Fruit fly (Drosophila melanogaster) whole organism, embryonic: ENCODE results near the gene CG18788.

Experiments used
- Antp ChIP-seq: fragments of 200-800 bp; sonication (Bioruptor generic); optimal IDR thresholded peaks from 3 replicates; lab custom pipeline; 2016; ENCODE audit warnings: missing biosample characterization, missing genetic modification characterization
- Blimp-1 ChIP-seq: fragments of 200-800 bp; sonication (Bioruptor generic); optimal IDR thresholded peaks from 3 replicates; lab custom pipeline; 2018; ENCODE audit warnings: missing biosample characterization, missing genetic modification characterization, mild to moderate bottlenecking, moderate library complexity, missing genetic modification reagents
- CG17385 ChIP-seq: fragments of 200-800 bp; sonication (Bioruptor generic); optimal IDR thresholded peaks from 3 replicates; lab custom pipeline; 2018; ENCODE audit warnings: missing biosample characterization, mild to moderate bottlenecking, missing genetic modification characterization
- CG1792 ChIP-seq: fragments of 200-800 bp; sonication (Bioruptor generic); optimal IDR thresholded peaks from 2 replicates; lab custom pipeline; 2016; ENCODE audit warnings: missing biosample characterization, missing genetic modification characterization
- CG1832 ChIP-seq: fragments of 200-800 bp; sonication (Bioruptor generic); optimal IDR thresholded peaks from 2 replicates; lab custom pipeline; 2017; ENCODE audit warnings: missing biosample characterization, mild to moderate bottlenecking, missing genetic modification characterization, inconsistent platforms
- CG2116 ChIP-seq: fragments of 200-800 bp; sonication (Bioruptor generic); optimal IDR thresholded peaks from 3 replicates; lab custom pipeline; 2018; ENCODE audit warnings: missing biosample characterization, mild to moderate bottlenecking, missing genetic modification characterization
- CG2202 ChIP-seq: fragments of 200-800 bp; sonication (Bioruptor generic); optimal IDR thresholded peaks from 2 replicates; lab custom pipeline; 2018; ENCODE audit warnings: missing biosample characterization, mild to moderate bottlenecking, missing genetic modification characterization
- CG2712 ChIP-seq: fragments of 200-800 bp; optimal IDR thresholded peaks from 3 replicates; lab custom pipeline; 2019; ENCODE audit warnings: missing biosample characterization, mild to moderate bottlenecking, missing genetic modification characterization, moderate library complexity
- CG31224 ChIP-seq: fragments of 200-800 bp; sonication (Bioruptor generic); IDR thresholded peaks from 2 replicates; pipeline ENCODE4 v1.3.6; 2022; ENCODE audit warnings: missing biosample characterization, missing genetic modification characterization
- CG4282 ChIP-seq: fragments of 200-800 bp; sonication (Bioruptor generic); optimal IDR thresholded peaks from 2 replicates; lab custom pipeline; 2016; ENCODE audit warnings: missing biosample characterization, missing genetic modification characterization
- CG4617 ChIP-seq: fragments of 200-800 bp; sonication (Bioruptor generic); optimal IDR thresholded peaks from 3 replicates; lab custom pipeline; 2016; ENCODE audit warnings: missing biosample characterization, missing genetic modification characterization, borderline replicate concordance
- CG5953 ChIP-seq: fragments of 200-800 bp; sonication (Bioruptor generic); IDR thresholded peaks from 2 replicates; pipeline ENCODE4 v1.3.6; 2022; ENCODE audit warnings: missing biosample characterization, missing genetic modification characterization
- CG8089 ChIP-seq: fragments of 200-800 bp; sonication (Bioruptor generic); optimal IDR thresholded peaks from 3 replicates; lab custom pipeline; 2016; ENCODE audit warnings: missing biosample characterization, missing genetic modification characterization
- CG9215 ChIP-seq: fragments of 200-800 bp; sonication (Bioruptor generic); IDR thresholded peaks from 2 replicates; pipeline ENCODE4 v1.3.6; 2022; ENCODE audit warnings: missing biosample characterization, missing genetic modification characterization
- CG9437 ChIP-seq: fragments of 200-800 bp; sonication (Bioruptor generic); optimal IDR thresholded peaks from 2 replicates; lab custom pipeline; 2018; ENCODE audit warnings: missing biosample characterization, mild to moderate bottlenecking, missing genetic modification characterization
- CG9817 ChIP-seq: fragments of 200-800 bp; sonication (Bioruptor generic); optimal IDR thresholded peaks from 2 replicates; lab custom pipeline; 2018; ENCODE audit warnings: missing biosample characterization, mild to moderate bottlenecking, missing genetic modification characterization, moderate library complexity
- D19A ChIP-seq: fragments of 200-800 bp; optimal IDR thresholded peaks from 3 replicates; lab custom pipeline; 2019; ENCODE audit warnings: missing biosample characterization, mild to moderate bottlenecking, missing genetic modification characterization, moderate library complexity
- Dad ChIP-seq: fragments of 200-800 bp; sonication (Bioruptor generic); optimal IDR thresholded peaks from 3 replicates; lab custom pipeline; 2016; ENCODE audit warnings: missing biosample characterization, missing genetic modification characterization
- Dfd ChIP-seq, 2 experiments: fragments of >200 bp; optimal IDR thresholded peaks; 2 replicates each; lab custom pipeline; 2017; ENCODE audit warnings: missing biosample characterization in 2 of 2, missing genetic modification characterization in 2 of 2
- Dp ChIP-seq: fragments of 200-800 bp; sonication (Bioruptor generic); optimal IDR thresholded peaks from 2 replicates; lab custom pipeline; 2018; ENCODE audit warnings: missing biosample characterization, mild to moderate bottlenecking, missing genetic modification characterization, moderate library complexity
- E2f2 ChIP-seq: fragments of 200-800 bp; sonication (Bioruptor generic); IDR thresholded peaks from 2 replicates; pipeline ENCODE4 v1.3.6; 2022; ENCODE audit warnings: missing biosample characterization, missing genetic modification characterization
- Fer2 ChIP-seq: fragments of 200-800 bp; sonication (Bioruptor generic); optimal IDR thresholded peaks from 2 replicates; lab custom pipeline; 2018; ENCODE audit warnings: missing biosample characterization, mild to moderate bottlenecking, missing genetic modification characterization, moderate library complexity
- HmgD ChIP-seq: fragments of 200-800 bp; sonication (Bioruptor generic); optimal IDR thresholded peaks from 3 replicates; lab custom pipeline; 2016; ENCODE audit warnings: missing biosample characterization, missing genetic modification characterization
- Hr3 ChIP-seq: fragments of 200-800 bp; sonication (Bioruptor generic); optimal IDR thresholded peaks from 3 replicates; lab custom pipeline; 2016; ENCODE audit warnings: missing biosample characterization, missing genetic modification characterization
- Hr51 ChIP-seq, 2 experiments: fragments of 200-800 bp; sonication (Bioruptor generic); optimal IDR thresholded peaks; 2 replicates in 1 of 2; 3 replicates in 1 of 2; lab custom pipeline; 2016 to 2018; ENCODE audit warnings: missing biosample characterization in 2 of 2, missing genetic modification characterization in 2 of 2, mild to moderate bottlenecking in 1 of 2, moderate library complexity in 1 of 2
- NK7.1 ChIP-seq: fragments of 200-800 bp; sonication (Bioruptor generic); optimal IDR thresholded peaks from 3 replicates; lab custom pipeline; 2016; ENCODE audit warnings: missing biosample characterization, missing genetic modification characterization
- Rx ChIP-seq: fragments of 200-800 bp; sonication (Bioruptor generic); IDR thresholded peaks from 2 replicates; pipeline ENCODE4 v1.3.6; 2022; ENCODE audit warnings: missing biosample characterization, missing genetic modification characterization
- Scr ChIP-seq: fragments of 200-800 bp; sonication (Bioruptor generic); IDR thresholded peaks from 2 replicates; pipeline ENCODE4 v1.3.6; 2022; ENCODE audit warnings: missing biosample characterization, missing genetic modification characterization; ENCODE audit not compliant: partially characterized antibody
- Sry-δ ChIP-seq: fragments of 200-800 bp; sonication (Bioruptor generic); optimal IDR thresholded peaks from 2 replicates; lab custom pipeline; 2016; ENCODE audit warnings: missing biosample characterization, missing genetic modification characterization
- bigmax ChIP-seq: fragments of 200-800 bp; sonication (Bioruptor generic); optimal IDR thresholded peaks from 2 replicates; lab custom pipeline; 2018; ENCODE audit warnings: missing biosample characterization, mild to moderate bottlenecking, missing genetic modification characterization
- cato ChIP-seq: fragments of 200-800 bp; sonication (Bioruptor generic); optimal IDR thresholded peaks from 2 replicates; lab custom pipeline; 2016; ENCODE audit warnings: missing biosample characterization, missing genetic modification characterization, borderline replicate concordance
- cg ChIP-seq: fragments of 200-800 bp; sonication (Bioruptor generic); optimal IDR thresholded peaks from 3 replicates; lab custom pipeline; 2019; ENCODE audit warnings: missing biosample characterization, mild to moderate bottlenecking, missing genetic modification characterization, moderate library complexity
- chinmo ChIP-seq: fragments of 200-800 bp; sonication (Bioruptor generic); IDR thresholded peaks from 4 replicates; pipeline ENCODE4 v1.3.6; 2022; ENCODE audit warnings: missing biosample characterization, missing genetic modification characterization; ENCODE audit not compliant: partially characterized antibody
- dm ChIP-seq: fragments of 200-800 bp; sonication (Bioruptor generic); optimal IDR thresholded peaks from 3 replicates; lab custom pipeline; 2016; ENCODE audit warnings: missing biosample characterization, missing genetic modification characterization
- grau ChIP-seq: fragments of 200-800 bp; optimal IDR thresholded peaks from 3 replicates; lab custom pipeline; 2019; ENCODE audit warnings: missing biosample characterization, mild to moderate bottlenecking, missing genetic modification characterization, moderate library complexity
- gsb ChIP-seq: fragments of 200-800 bp; sonication (Bioruptor generic); IDR thresholded peaks from 2 replicates; pipeline ENCODE4 v1.3.6; 2022; ENCODE audit warnings: missing biosample characterization, missing genetic modification characterization
- ham ChIP-seq: fragments of 200-800 bp; sonication (Bioruptor generic); IDR thresholded peaks from 2 replicates; pipeline ENCODE4 v1.3.6; 2022; ENCODE audit warnings: missing biosample characterization, missing genetic modification characterization
- klu ChIP-seq: fragments of 200-800 bp; sonication (Bioruptor generic); IDR thresholded peaks from 2 replicates; pipeline ENCODE4 v1.3.6; 2022; ENCODE audit warnings: missing biosample characterization, missing genetic modification characterization
- kni ChIP-seq: fragments of 200-800 bp; sonication (Bioruptor generic); optimal IDR thresholded peaks from 3 replicates; lab custom pipeline; 2017; ENCODE audit warnings: mild to moderate bottlenecking, missing biosample characterization, missing genetic modification reagents, missing genetic modification characterization
- nmo ChIP-seq: fragments of 200-800 bp; sonication (Bioruptor generic); optimal IDR thresholded peaks from 2 replicates; lab custom pipeline; 2018; ENCODE audit warnings: missing biosample characterization, mild to moderate bottlenecking, missing genetic modification characterization, moderate library complexity
- odd ChIP-seq: fragments of 200-800 bp; sonication (Bioruptor generic); optimal IDR thresholded peaks from 2 replicates; lab custom pipeline; 2017; ENCODE audit warnings: missing biosample characterization, mild to moderate bottlenecking, missing genetic modification characterization
- pfk ChIP-seq: fragments of 200-800 bp; sonication (Bioruptor generic); optimal IDR thresholded peaks from 2 replicates; lab custom pipeline; 2018; ENCODE audit warnings: missing biosample characterization, mild to moderate bottlenecking, missing genetic modification characterization, moderate library complexity
- prd ChIP-seq, 3 experiments: fragments of >200 bp in 2 of 3; fragments of 200-800 bp in 1 of 3; sonication (Bioruptor generic) in 1 of 3; optimal IDR thresholded peaks in 2 of 3; IDR thresholded peaks in 1 of 3; 2 replicates in 2 of 3; 3 replicates in 1 of 3; pipeline versions ENCODE4 v1.3.6 to Lab custom; 2017 to 2022; ENCODE audit warnings: missing biosample characterization in 1 of 3, missing genetic modification characterization in 1 of 3
- sd ChIP-seq: fragments of 200-800 bp; sonication (Bioruptor generic); optimal IDR thresholded peaks from 3 replicates; lab custom pipeline; 2018; ENCODE audit warnings: missing biosample characterization, mild to moderate bottlenecking, missing genetic modification characterization, moderate library complexity
- seq ChIP-seq: fragments of 200-800 bp; sonication (Bioruptor generic); IDR thresholded peaks from 2 replicates; pipeline ENCODE4 v1.3.6; 2022; ENCODE audit warnings: missing biosample characterization, missing genetic modification characterization
- sima ChIP-seq: fragments of 200-800 bp; sonication (Bioruptor generic); optimal IDR thresholded peaks from 2 replicates; lab custom pipeline; 2016; ENCODE audit warnings: missing biosample characterization, missing genetic modification characterization
- tin ChIP-seq: fragments of 200-800 bp; sonication (Bioruptor generic); optimal IDR thresholded peaks from 3 replicates; lab custom pipeline; 2016; ENCODE audit warnings: missing biosample characterization, missing genetic modification characterization
- tx ChIP-seq: fragments of 200-800 bp; sonication (Bioruptor generic); optimal IDR thresholded peaks from 2 replicates; lab custom pipeline; 2016; ENCODE audit warnings: missing biosample characterization, missing genetic modification characterization
- z ChIP-seq: fragments of 200-800 bp; sonication (Bioruptor generic); IDR thresholded peaks from 3 replicates; pipeline ENCODE4 v1.3.6; 2022; ENCODE audit warnings: missing biosample characterization, missing genetic modification characterization
- zen ChIP-seq: fragments of 200-800 bp; sonication (Bioruptor generic); optimal IDR thresholded peaks from 3 replicates; lab custom pipeline; 2018; ENCODE audit warnings: missing biosample characterization, mild to moderate bottlenecking, missing genetic modification characterization, moderate library complexity
- zfh1 ChIP-seq: fragments of 200-800 bp; sonication (Bioruptor generic); IDR thresholded peaks from 3 replicates; pipeline ENCODE4 v1.3.6; 2022; ENCODE audit warnings: missing biosample characterization, missing genetic modification characterization

Gene CG18788

DNA sequence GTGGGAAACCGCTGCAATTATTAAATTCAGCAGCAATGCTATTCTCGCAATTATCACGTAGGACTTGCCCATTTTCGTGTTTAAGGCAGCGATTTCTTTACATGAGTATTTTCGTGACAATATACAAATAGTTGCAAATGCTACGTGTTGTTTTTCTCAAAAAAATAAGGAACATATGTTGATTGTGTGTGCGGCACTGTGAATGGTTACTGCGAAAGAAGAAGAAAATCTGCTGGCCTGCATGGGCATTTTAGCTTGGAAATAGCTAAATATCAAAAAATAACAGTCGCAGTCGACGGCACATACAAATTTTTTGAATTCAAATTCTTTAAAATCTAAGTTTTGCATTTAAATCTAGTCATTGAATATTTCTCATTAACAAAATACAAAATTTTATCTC is 6.5 kb downstream of the CG18788 start, which contains the start of gene CG6766 (continued):
- TF ChIP-seq tin (GFP tag; lab: Kevin White, UChicago) (no peak), CG1832 (GFP tag; lab: Kevin White, UChicago) (no peak), sd (peak; percentile 62), kni (no peak), CG4282 (GFP tag; lab: Kevin White, UChicago) (no peak), ham (no peak), Dp (GFP tag; lab: Kevin White, UChicago) (peak; percentile 42), cato (GFP tag; lab: Kevin White, UChicago) (no peak), Antp (GFP tag; lab: Kevin White, UChicago) (no peak), pfk (GFP tag; lab: Kevin White, UChicago) (no peak), CG17385 (GFP tag; lab: Kevin White, UChicago) (peak; percentile 99), chinmo (GFP tag; lab: Robert Waterston, UW) (no peak), E2f2 (GFP tag; lab: Robert Waterston, UW) (peak; percentile 49), Hr51 (GFP tag; optimal IDR thresholded peaks at IDR 0.05; lab: Kevin White, UChicago) (no peak), bigmax (GFP tag; lab: Kevin White, UChicago) (peak; percentile 24), nmo (GFP tag; lab: Kevin White, UChicago) (peak; percentile 52), Blimp-1 (no peak), Rx (GFP tag; lab: Robert Waterston, UW) (no peak), cg (GFP tag; lab: Kevin White, UChicago) (no peak), zfh1 (GFP tag; lab: Robert Waterston, UW) (no peak), gsb (GFP tag; lab: Robert Waterston, UW) (no peak), odd (GFP tag; lab: Kevin White, UChicago) (no peak), prd (optimal IDR thresholded peaks at IDR 0.05; lab: Kevin White, UChicago) (no peak), prd (GFP tag; IDR thresholded peaks at IDR 0.05; lab: Robert Waterston, UW) (no peak), CG9817 (no peak), z (no peak), dm (GFP tag; lab: Kevin White, UChicago) (peak; percentile 52), Hr3 (no peak), zen (tag; lab: Kevin White, UChicago) (no peak), sima (GFP tag; lab: Kevin White, UChicago) (no peak), NK7.1 (GFP tag; lab: Kevin White, UChicago) (no peak), D19A (tag; lab: Kevin White, UChicago) (no peak), seq (GFP tag; lab: Robert Waterston, UW) (no peak), CG2712 (peak; percentile 15), HmgD (GFP tag; lab: Kevin White, UChicago) (peak; percentile 28), CG2116 (GFP tag; lab: Kevin White, UChicago) (peak; percentile 32), klu (GFP tag; lab: Robert Waterston, UW) (no peak), CG5953 (GFP tag; lab: Robert Waterston, UW) (no peak), Fer2 (tag; lab: Kevin White, UChicago) (no peak), CG9215 (no peak), Sry-δ (peak; percentile 35), grau (tag; lab: Kevin White, UChicago) (no peak), CG2202 (tag; lab: Kevin White, UChicago) (no peak), CG1792 (GFP tag; lab: Kevin White, UChicago) (no peak), CG31224 (GFP tag; lab: Robert Waterston, UW) (no peak), Dfd (GFP tag; optimal IDR thresholded peaks at IDR 0.05; lab: Kevin White, UChicago) (no peak), CG4617 (peak; percentile 65), Dad (no peak), CG9437 (no peak), tx (no peak), Scr (GFP tag; lab: Robert Waterston, UW) (peak; percentile 36; the same call in 1 of the 2 replicates), CG8089 (GFP tag; lab: Kevin White, UChicago) (no peak)
